Fruit fly (Drosophila melanogaster) S2 (cell line): ENCODE results near the gene CG7290.

Source experiments
- CG8478 ChIP-seq: fragments of >200 bp; optimal IDR thresholded peaks from 2 replicates; lab custom pipeline; 2018
- CTCF ChIP-seq, 2 experiments: fragments of >200 bp; optimal IDR thresholded peaks; 2 replicates each; lab custom pipeline; 2018

DNA sequence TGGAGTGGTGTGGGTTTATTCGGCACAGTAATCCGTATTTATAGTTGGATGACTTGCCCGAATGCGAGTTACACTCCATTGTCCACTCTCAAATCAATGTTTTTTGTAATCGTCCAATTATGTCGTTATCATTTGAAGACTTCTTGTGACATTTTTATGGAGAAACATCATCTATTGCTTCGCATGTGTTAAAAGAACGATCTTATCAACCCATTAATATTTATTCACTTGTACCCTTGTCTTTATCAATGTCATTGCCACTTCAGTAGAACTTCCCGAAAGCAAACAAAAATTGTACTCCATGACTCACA, 12.1 kb downstream of the CG7290 start:
- TF ChIP-seq CTCF (optimal IDR thresholded peaks at IDR 0.05; lab: Kevin White, UChicago) = no peak
- no peak for TF ChIP-seq CG8478
